Fruit fly (Drosophila melanogaster): ENCODE measurements around the gene BigH1.

The BigH1 gene

dm6 chr3R:14696949-14697513 is 33.8 kb downstream of the BigH1 start, which contains the start of gene Meltrin (continued):
- TF ChIP-seq Antp (GFP tag; optimal IDR thresholded peaks at IDR 0.05) (peak; percentile 19), tll (GFP tag; optimal IDR thresholded peaks at IDR 0.05) (peak in 1 of 2 experiments; percentile 32), CG9876 (GFP tag; optimal IDR thresholded peaks at IDR 0.05) (peak; percentile 45), CG1647 (GFP tag; optimal IDR thresholded peaks at IDR 0.05) (peak; percentile 47), ewg (GFP tag; optimal IDR thresholded peaks at IDR 0.05) (peak; percentile 42), Bteb2 (GFP tag; optimal IDR thresholded peaks at IDR 0.05) (peak; percentile 33), CG31441 (GFP tag; IDR thresholded peaks at IDR 0.05) (no peak), pnt (GFP tag; optimal IDR thresholded peaks at IDR 0.05) (peak; percentile 9), lola (GFP tag; optimal IDR thresholded peaks at IDR 0.05) (peak in 1 of 3 experiments; percentile 13), MESR4 (GFP tag; optimal IDR thresholded peaks at IDR 0.05) (peak; percentile 87), zf30C (GFP tag; optimal IDR thresholded peaks at IDR 0.05) (peak; percentile 40), dm (GFP tag; optimal IDR thresholded peaks at IDR 0.05) (peak; percentile 34), Max (GFP tag; optimal IDR thresholded peaks at IDR 0.05) (peak; percentile 50), CG10979 (tag; optimal IDR thresholded peaks at IDR 0.05) (peak; percentile 19), sqz (GFP tag; optimal IDR thresholded peaks at IDR 0.05) (peak; percentile 59), CG8388 (GFP tag; optimal IDR thresholded peaks at IDR 0.05) (peak; percentile 54), Neu2 (GFP tag; optimal IDR thresholded peaks at IDR 0.05; ENCODE audit: borderline replicate concordance) (no peak), CG2202 (tag; optimal IDR thresholded peaks at IDR 0.05) (peak; percentile 47), CG6813 (GFP tag; optimal IDR thresholded peaks at IDR 0.05) (peak; percentile 71), H2.0 (GFP tag; IDR thresholded peaks at IDR 0.05) (no peak), gt (GFP tag; IDR thresholded peaks at IDR 0.05) (no peak), B-H2 (GFP tag; optimal IDR thresholded peaks at IDR 0.05) (peak; percentile 70), bsh (GFP tag; optimal IDR thresholded peaks at IDR 0.05) (peak; percentile 39 to 56), slou (GFP tag; optimal IDR thresholded peaks at IDR 0.05) (peak; percentile 29), Hmr (GFP tag; optimal IDR thresholded peaks at IDR 0.05) (peak; percentile 92), CG4820 (GFP tag; optimal IDR thresholded peaks at IDR 0.05) (no peak), Mes4 (GFP tag; optimal IDR thresholded peaks at IDR 0.05) (peak; percentile 50), Trl (optimal IDR thresholded peaks at IDR 0.05) (peak; percentile 66 to 90), Trl (GFP tag; optimal IDR thresholded peaks at IDR 0.05) (peak; percentile 57), CG6254 (GFP tag; optimal IDR thresholded peaks at IDR 0.05) (peak; percentile 34), CG14965 (GFP tag; optimal IDR thresholded peaks at IDR 0.05; ENCODE audit: borderline replicate concordance) (no peak), shn (GFP tag; optimal IDR thresholded peaks at IDR 0.05) (peak; percentile 25), CG1024 (GFP tag; IDR thresholded peaks at IDR 0.05) (no peak), eve (GFP tag; optimal IDR thresholded peaks at IDR 0.05) (peak in 1 of 2 experiments; percentile 53), CG13624 (GFP tag; optimal IDR thresholded peaks at IDR 0.05) (peak; percentile 76), odd (GFP tag; optimal IDR thresholded peaks at IDR 0.05) (peak; percentile 83), Chrac-16 (GFP tag; optimal IDR thresholded peaks at IDR 0.05) (no peak), CG10209 (GFP tag; optimal IDR thresholded peaks at IDR 0.05) (peak; percentile 43), CG12391 (tag; optimal IDR thresholded peaks at IDR 0.05) (peak; percentile 71), CG14860 (GFP tag; IDR thresholded peaks at IDR 0.05; ENCODE audit: partially characterized antibody) (no peak), hth (optimal IDR thresholded peaks at IDR 0.05) (no peak), Mad (GFP tag; optimal IDR thresholded peaks at IDR 0.05) (peak; percentile 62), CG11723 (GFP tag; optimal IDR thresholded peaks at IDR 0.05) (peak; percentile 36), disco-r (GFP tag; optimal IDR thresholded peaks at IDR 0.05) (peak; percentile 33), CG1233 (GFP tag; optimal IDR thresholded peaks at IDR 0.05) (peak; percentile 57), HLH54F (GFP tag; optimal IDR thresholded peaks at IDR 0.05) (peak; percentile 20), CG14441 (GFP tag; IDR thresholded peaks at IDR 0.05) (no peak), Nf-YB (GFP tag; optimal IDR thresholded peaks at IDR 0.05) (peak; percentile 60), CG8089 (GFP tag; optimal IDR thresholded peaks at IDR 0.05) (peak; percentile 36), CG10267 (tag; optimal IDR thresholded peaks at IDR 0.05) (peak; percentile 71)

Measured in whole organism, embryonic.